Fruit fly (Drosophila melanogaster) whole organism, embryonic: ENCODE measurements around the gene CG8034.

Experiments used
- Atf6 ChIP-seq: fragments of 200-800 bp; sonication (Bioruptor generic); IDR thresholded peaks from 2 replicates; pipeline ENCODE4 v1.3.6; 2022; ENCODE audit warnings: missing biosample characterization, missing genetic modification characterization
- CG11093 ChIP-seq: fragments of 200-800 bp; sonication (Bioruptor generic); IDR thresholded peaks from 3 replicates; pipeline ENCODE4 v1.3.6; 2022; ENCODE audit warnings: missing biosample characterization, missing genetic modification characterization
- CG12769 ChIP-seq: fragments of 200-800 bp; sonication (Bioruptor generic); optimal IDR thresholded peaks from 2 replicates; lab custom pipeline; 2019; ENCODE audit warnings: missing biosample characterization, mild to moderate bottlenecking, missing genetic modification characterization, moderate library complexity
- CG13123 ChIP-seq: fragments of 200-800 bp; sonication (Bioruptor generic); optimal IDR thresholded peaks from 2 replicates; lab custom pipeline; 2016; ENCODE audit warnings: missing biosample characterization, missing genetic modification characterization
- CG13287 ChIP-seq: fragments of 200-800 bp; sonication (Bioruptor generic); IDR thresholded peaks from 2 replicates; pipeline ENCODE4 v1.3.6; 2022; ENCODE audit warnings: missing biosample characterization, missing genetic modification characterization; ENCODE audit not compliant: partially characterized antibody
- CG14014 ChIP-seq: fragments of 200-800 bp; sonication (Bioruptor generic); IDR thresholded peaks from 2 replicates; pipeline ENCODE4 v1.3.6; 2022; ENCODE audit warnings: missing biosample characterization, missing genetic modification characterization
- CG14050 ChIP-seq: fragments of 200-800 bp; sonication (Bioruptor generic); IDR thresholded peaks from 3 replicates; pipeline ENCODE4 v1.3.6; 2022; ENCODE audit warnings: missing biosample characterization, missing genetic modification characterization
- CG1603 ChIP-seq: fragments of 200-800 bp; sonication (Bioruptor generic); optimal IDR thresholded peaks from 2 replicates; lab custom pipeline; 2019; ENCODE audit warnings: missing biosample characterization, mild to moderate bottlenecking, missing genetic modification characterization, moderate library complexity
- CG17328 ChIP-seq: fragments of 200-800 bp; sonication (Bioruptor generic); IDR thresholded peaks from 2 replicates; pipeline ENCODE4 v1.3.6; 2022; ENCODE audit warnings: missing biosample characterization, missing genetic modification characterization
- CG18476 ChIP-seq: fragments of 200-800 bp; sonication (Bioruptor generic); optimal IDR thresholded peaks from 2 replicates; lab custom pipeline; 2016; ENCODE audit warnings: missing biosample characterization, mild to moderate bottlenecking, missing genetic modification characterization
- CG2875 ChIP-seq: fragments of 200-800 bp; sonication (Bioruptor generic); optimal IDR thresholded peaks from 2 replicates; lab custom pipeline; 2017; ENCODE audit warnings: missing biosample characterization, mild to moderate bottlenecking, missing genetic modification characterization, missing genetic modification reagents
- CG3838 ChIP-seq: fragments of 200-800 bp; sonication (Bioruptor generic); optimal IDR thresholded peaks from 3 replicates; lab custom pipeline; 2016; ENCODE audit warnings: missing biosample characterization, missing genetic modification characterization
- CG3995 ChIP-seq: fragments of 200-800 bp; sonication (Bioruptor generic); optimal IDR thresholded peaks from 3 replicates; lab custom pipeline; 2016; ENCODE audit warnings: missing biosample characterization, missing genetic modification characterization
- CG4328 ChIP-seq: fragments of 200-800 bp; sonication (Bioruptor generic); optimal IDR thresholded peaks from 3 replicates; lab custom pipeline; 2017; ENCODE audit warnings: missing biosample characterization, missing genetic modification reagents, missing genetic modification characterization
- CG8944 ChIP-seq: fragments of 200-800 bp; sonication (Bioruptor generic); optimal IDR thresholded peaks from 3 replicates; lab custom pipeline; 2016; ENCODE audit warnings: missing biosample characterization, missing genetic modification characterization
- Dfd ChIP-seq, 2 experiments: fragments of >200 bp; optimal IDR thresholded peaks; 2 replicates each; lab custom pipeline; 2017; ENCODE audit warnings: missing biosample characterization in 2 of 2, missing genetic modification characterization in 2 of 2
- Elba2 ChIP-seq: fragments of 200-800 bp; sonication (Bioruptor generic); optimal IDR thresholded peaks from 3 replicates; lab custom pipeline; 2016; ENCODE audit warnings: missing biosample characterization, missing genetic modification characterization
- Ets65A ChIP-seq: fragments of 200-800 bp; sonication (Bioruptor generic); peaks from one replicate; lab custom pipeline; 2016; ENCODE audit warnings: missing biosample characterization, missing genetic modification characterization
- Fer3 ChIP-seq: fragments of 200-800 bp; sonication (Bioruptor generic); optimal IDR thresholded peaks from 2 replicates; lab custom pipeline; 2018; ENCODE audit warnings: missing biosample characterization, mild to moderate bottlenecking, missing genetic modification characterization, moderate library complexity
- HLH3B ChIP-seq: fragments of 200-800 bp; sonication (Bioruptor generic); IDR thresholded peaks from 2 replicates; pipeline ENCODE4 v1.3.6; 2022; ENCODE audit warnings: missing biosample characterization, missing genetic modification characterization
- Hey ChIP-seq: fragments of 200-800 bp; sonication (Bioruptor generic); optimal IDR thresholded peaks from 3 replicates; lab custom pipeline; 2018; ENCODE audit warnings: missing biosample characterization, mild to moderate bottlenecking, missing genetic modification characterization
- MBD-R2 ChIP-seq: fragments of 200-800 bp; sonication (Bioruptor generic); IDR thresholded peaks from 2 replicates; pipeline ENCODE4 v1.3.6; 2022; ENCODE audit warnings: missing biosample characterization, missing genetic modification characterization
- MESR4 ChIP-seq: fragments of 200-800 bp; sonication (Bioruptor generic); optimal IDR thresholded peaks from 2 replicates; lab custom pipeline; 2018; ENCODE audit warnings: missing biosample characterization, mild to moderate bottlenecking, missing genetic modification characterization, moderate library complexity
- Max ChIP-seq: fragments of 200-800 bp; sonication (Bioruptor generic); optimal IDR thresholded peaks from 2 replicates; lab custom pipeline; 2016; ENCODE audit warnings: missing biosample characterization, mild to moderate bottlenecking, missing genetic modification characterization
- NC2α ChIP-seq: fragments of 200-800 bp; sonication (Bioruptor generic); optimal IDR thresholded peaks from 2 replicates; lab custom pipeline; 2016; ENCODE audit warnings: missing biosample characterization, missing genetic modification characterization
- NFAT ChIP-seq: fragments of 200-800 bp; sonication (Bioruptor generic); IDR thresholded peaks from 2 replicates; pipeline ENCODE4 v1.3.6; 2022; ENCODE audit warnings: missing biosample characterization, missing genetic modification characterization
- Nf-YC ChIP-seq: fragments of 200-800 bp; optimal IDR thresholded peaks from 3 replicates; lab custom pipeline; 2019; ENCODE audit warnings: missing biosample characterization, mild to moderate bottlenecking, missing genetic modification characterization, moderate library complexity
- Oli ChIP-seq: fragments of 200-800 bp; sonication (Bioruptor generic); optimal IDR thresholded peaks from 2 replicates; lab custom pipeline; 2018; ENCODE audit warnings: missing biosample characterization, mild to moderate bottlenecking, missing genetic modification characterization, moderate library complexity
- Opbp ChIP-seq: fragments of 200-800 bp; sonication (Bioruptor generic); IDR thresholded peaks from 3 replicates; pipeline ENCODE4 v1.3.6; 2022; ENCODE audit warnings: missing biosample characterization, missing genetic modification characterization; ENCODE audit not compliant: partially characterized antibody
- Xbp1 ChIP-seq: fragments of 200-800 bp; sonication (Bioruptor generic); optimal IDR thresholded peaks from 3 replicates; lab custom pipeline; 2016; ENCODE audit warnings: missing biosample characterization, mild to moderate bottlenecking, missing genetic modification characterization
- br ChIP-seq: fragments of >200 bp; optimal IDR thresholded peaks from 2 replicates; lab custom pipeline; 2017
- chif ChIP-seq, 2 experiments: fragments of 200-800 bp; sonication (Bioruptor generic); optimal IDR thresholded peaks; 3 replicates each; lab custom pipeline; 2016; ENCODE audit warnings: missing biosample characterization in 2 of 2, missing genetic modification characterization in 2 of 2
- chinmo ChIP-seq: fragments of 200-800 bp; sonication (Bioruptor generic); IDR thresholded peaks from 4 replicates; pipeline ENCODE4 v1.3.6; 2022; ENCODE audit warnings: missing biosample characterization, missing genetic modification characterization; ENCODE audit not compliant: partially characterized antibody
- croc ChIP-seq: fragments of 200-800 bp; sonication (Bioruptor generic); conservative IDR thresholded peaks from 3 replicates; pipeline ENCODE4 v1.3.6; 2022; ENCODE audit warnings: missing biosample characterization, missing genetic modification characterization
- dimm ChIP-seq: fragments of 200-800 bp; sonication (Bioruptor generic); IDR thresholded peaks from 2 replicates; pipeline ENCODE4 v1.3.6; 2022; ENCODE audit warnings: missing biosample characterization, missing genetic modification characterization
- exex ChIP-seq: fragments of 200-800 bp; sonication (Bioruptor generic); optimal IDR thresholded peaks from 4 replicates; lab custom pipeline; 2018; ENCODE audit warnings: missing biosample characterization, mild to moderate bottlenecking, missing genetic modification characterization, moderate library complexity
- grn ChIP-seq: fragments of 200-800 bp; sonication (Bioruptor generic); optimal IDR thresholded peaks from 3 replicates; lab custom pipeline; 2017; ENCODE audit warnings: missing biosample characterization, missing genetic modification characterization
- gro ChIP-seq: fragments of 200-800 bp; sonication (Bioruptor generic); optimal IDR thresholded peaks from 2 replicates; lab custom pipeline; 2016; ENCODE audit warnings: missing biosample characterization, missing genetic modification characterization
- jumu ChIP-seq: fragments of 200-800 bp; sonication (Bioruptor generic); optimal IDR thresholded peaks from 3 replicates; lab custom pipeline; 2016; ENCODE audit warnings: missing biosample characterization, missing genetic modification characterization
- kah ChIP-seq: fragments of 200-800 bp; sonication (Bioruptor generic); optimal IDR thresholded peaks from 2 replicates; lab custom pipeline; 2018; ENCODE audit warnings: missing biosample characterization, mild to moderate bottlenecking, missing genetic modification characterization
- kay ChIP-seq: fragments of 200-800 bp; sonication (Bioruptor generic); optimal IDR thresholded peaks from 2 replicates; lab custom pipeline; 2016; ENCODE audit warnings: missing biosample characterization, missing genetic modification characterization
- kni ChIP-seq: fragments of 200-800 bp; sonication (Bioruptor generic); optimal IDR thresholded peaks from 3 replicates; lab custom pipeline; 2017; ENCODE audit warnings: mild to moderate bottlenecking, missing biosample characterization, missing genetic modification reagents, missing genetic modification characterization
- lbe ChIP-seq: fragments of 200-800 bp; sonication (Bioruptor generic); optimal IDR thresholded peaks from 2 replicates; lab custom pipeline; 2016; ENCODE audit warnings: missing biosample characterization, mild to moderate bottlenecking, missing genetic modification characterization
- lov ChIP-seq, 2 experiments: fragments of 200-800 bp in 1 of 2; fragments of >200 bp in 1 of 2; sonication (Bioruptor generic) in 1 of 2; IDR thresholded peaks in 1 of 2; optimal IDR thresholded peaks in 1 of 2; 2 replicates in 1 of 2; 3 replicates in 1 of 2; pipeline versions ENCODE4 v1.3.6 to Lab custom; 2017 to 2022; ENCODE audit warnings: missing biosample characterization in 1 of 2, missing genetic modification characterization in 1 of 2
- nerfin-1 ChIP-seq: fragments of 200-800 bp; sonication (Bioruptor generic); optimal IDR thresholded peaks from 3 replicates; lab custom pipeline; 2019; ENCODE audit warnings: missing biosample characterization, mild to moderate bottlenecking, missing genetic modification characterization, moderate library complexity
- onecut ChIP-seq: fragments of 200-800 bp; sonication (Bioruptor generic); IDR thresholded peaks from 2 replicates; pipeline ENCODE4 v1.3.6; 2022; ENCODE audit warnings: missing biosample characterization, missing genetic modification characterization
- phol ChIP-seq: fragments of 200-800 bp; sonication (Bioruptor generic); optimal IDR thresholded peaks from 3 replicates; lab custom pipeline; 2018; ENCODE audit warnings: missing biosample characterization, mild to moderate bottlenecking, missing genetic modification characterization, moderate library complexity
- schlank ChIP-seq: fragments of 200-800 bp; sonication (Bioruptor generic); optimal IDR thresholded peaks from 2 replicates; lab custom pipeline; 2018; ENCODE audit warnings: missing biosample characterization, mild to moderate bottlenecking, missing genetic modification characterization
- sd ChIP-seq: fragments of 200-800 bp; sonication (Bioruptor generic); optimal IDR thresholded peaks from 3 replicates; lab custom pipeline; 2018; ENCODE audit warnings: missing biosample characterization, mild to moderate bottlenecking, missing genetic modification characterization, moderate library complexity
- unpg ChIP-seq: fragments of 200-800 bp; sonication (Bioruptor generic); optimal IDR thresholded peaks from 3 replicates; lab custom pipeline; 2018; ENCODE audit warnings: missing biosample characterization, mild to moderate bottlenecking, missing genetic modification characterization, moderate library complexity
- z ChIP-seq: fragments of 200-800 bp; sonication (Bioruptor generic); IDR thresholded peaks from 3 replicates; pipeline ENCODE4 v1.3.6; 2022; ENCODE audit warnings: missing biosample characterization, missing genetic modification characterization

The CG8034 gene

DNA sequence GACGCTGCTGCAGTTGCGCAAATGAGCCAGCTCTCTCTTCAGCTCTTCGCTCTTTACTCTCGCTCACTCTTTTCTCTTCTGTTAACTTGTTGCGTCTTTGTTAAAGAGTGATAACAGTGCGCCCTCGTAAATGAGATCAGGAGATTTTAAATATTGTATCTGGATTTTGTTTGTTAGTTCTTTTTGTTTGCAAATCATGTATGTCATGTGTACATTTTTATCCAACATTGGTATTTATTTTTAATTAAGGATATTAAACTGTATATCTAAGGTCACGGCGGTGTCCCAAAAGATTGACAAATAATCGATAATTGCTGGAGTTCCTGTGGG, 788 bp upstream of the CG8034 start (continued):
- TF ChIP-seq CG3995 (no peak), Oli (tag; lab: Kevin White, UChicago) (peak; percentile 60), CG2875 (GFP tag; lab: Kevin White, UChicago) (peak; percentile 23), HLH3B (GFP tag; lab: Robert Waterston, UW) (peak; percentile 54; the same call in 1 of the 2 replicates), Ets65A (GFP tag; lab: Kevin White, UChicago) (no peak), NC2α (no peak), exex (no peak), lbe (GFP tag; lab: Kevin White, UChicago) (no peak), croc (0 out of 3 replicates have a peak, but pooled peaks have one; percentile 24), br (no peak), MBD-R2 (GFP tag; lab: Robert Waterston, UW) (no peak), CG18476 (GFP tag; lab: Kevin White, UChicago) (peak; percentile 48), kay (GFP tag; lab: Kevin White, UChicago) (no peak), phol (tag; lab: Kevin White, UChicago) (peak; percentile 49), Fer3 (tag; lab: Kevin White, UChicago) (peak; percentile 53), CG14050 (GFP tag; lab: Robert Waterston, UW) (peak; percentile 66), Opbp (GFP tag; lab: Robert Waterston, UW) (no peak), kni (GFP tag; lab: Kevin White, UChicago) (no peak), kah (GFP tag; lab: Kevin White, UChicago) (peak; percentile 24), nerfin-1 (no peak), CG13123 (GFP tag; lab: Kevin White, UChicago) (no peak), CG13287 (GFP tag; lab: Robert Waterston, UW) (no peak), NFAT (GFP tag; lab: Robert Waterston, UW) (no peak), dimm (GFP tag; lab: Robert Waterston, UW) (no peak), Dfd (GFP tag; optimal IDR thresholded peaks at IDR 0.05; lab: Kevin White, UChicago) (no peak), Xbp1 (GFP tag; lab: Kevin White, UChicago) (peak; percentile 46), Atf6 (peak; percentile 46), Max (peak; percentile 52), lov (optimal IDR thresholded peaks at IDR 0.05; lab: Kevin White, UChicago) (no peak), lov (GFP tag; IDR thresholded peaks at IDR 0.05; lab: Robert Waterston, UW) (peak; percentile 60; the same call in 1 of the 3 replicates), CG12769 (tag; lab: Kevin White, UChicago) (peak; percentile 17), CG3838 (GFP tag; lab: Kevin White, UChicago) (peak; percentile 3), Elba2 (GFP tag; lab: Kevin White, UChicago) (no peak), CG1603 (peak; percentile 35), MESR4 (GFP tag; lab: Kevin White, UChicago) (no peak), chinmo (GFP tag; lab: Robert Waterston, UW) (no peak), CG14014 (GFP tag; lab: Robert Waterston, UW) (peak; percentile 49; the same call in 1 of the 2 replicates), chif (GFP tag; optimal IDR thresholded peaks at IDR 0.05; lab: Kevin White, UChicago) (peak; percentile 18 to 61), CG8944 (GFP tag; lab: Kevin White, UChicago) (peak; percentile 20), z (GFP tag; lab: Robert Waterston, UW) (no peak), Hey (tag; lab: Kevin White, UChicago) (no peak), Nf-YC (tag; lab: Kevin White, UChicago) (no peak), unpg (GFP tag; lab: Kevin White, UChicago) (peak; percentile 65), jumu (peak; percentile 37), CG17328 (GFP tag; lab: Robert Waterston, UW) (peak; percentile 61), gro (GFP tag; lab: Kevin White, UChicago) (no peak), CG11093 (GFP tag; lab: Robert Waterston, UW) (peak; percentile 46; the same call in 1 of the 3 replicates), schlank (tag; lab: Kevin White, UChicago) (no peak), grn (GFP tag; lab: Kevin White, UChicago) (no peak), CG4328 (GFP tag; lab: Kevin White, UChicago) (no peak), sd (tag; lab: Kevin White, UChicago) (no peak), onecut (GFP tag; lab: Robert Waterston, UW) (peak; percentile 39)
